Fruit fly (Drosophila melanogaster) whole organism, embryonic: ENCODE measurements around the gene CG44838.
A peak's percentile ranks its signal among the peaks of the same experiment; 100 is the strongest.

Experiments
- Asciz ChIP-seq: fragments of 200-800 bp; sonication (Bioruptor generic); optimal IDR thresholded peaks from 2 replicates; lab custom pipeline; 2017; ENCODE audit warnings: missing biosample characterization, mild to moderate bottlenecking, missing genetic modification characterization, missing genetic modification reagents
- Atf3 ChIP-seq: fragments of 200-800 bp; sonication (Bioruptor generic); optimal IDR thresholded peaks from 3 replicates; lab custom pipeline; 2016; ENCODE audit warnings: missing biosample characterization, missing genetic modification characterization
- CG10209 ChIP-seq: fragments of 200-800 bp; sonication (Bioruptor generic); optimal IDR thresholded peaks from 3 replicates; lab custom pipeline; 2017; ENCODE audit warnings: missing biosample characterization, mild to moderate bottlenecking, missing genetic modification characterization, missing genetic modification reagents
- CG11456 ChIP-seq: fragments of 200-800 bp; sonication (Bioruptor generic); IDR thresholded peaks from 3 replicates; pipeline ENCODE4 v1.3.6; 2022; ENCODE audit warnings: missing biosample characterization, missing genetic modification characterization
- CG12071 ChIP-seq: fragments of 200-800 bp; sonication (Bioruptor generic); optimal IDR thresholded peaks from 3 replicates; lab custom pipeline; 2018; ENCODE audit warnings: missing biosample characterization, mild to moderate bottlenecking, missing genetic modification characterization
- CG13775 ChIP-seq: fragments of 200-800 bp; sonication (Bioruptor generic); optimal IDR thresholded peaks from 3 replicates; lab custom pipeline; 2017; ENCODE audit warnings: missing biosample characterization, mild to moderate bottlenecking, missing genetic modification characterization
- CG13894 ChIP-seq: fragments of 200-800 bp; sonication (Bioruptor generic); optimal IDR thresholded peaks from 3 replicates; lab custom pipeline; 2018; ENCODE audit warnings: missing biosample characterization, mild to moderate bottlenecking, missing genetic modification characterization, moderate library complexity
- CG15269 ChIP-seq: fragments of 200-800 bp; sonication (Bioruptor generic); optimal IDR thresholded peaks from 2 replicates; lab custom pipeline; 2018; ENCODE audit warnings: missing biosample characterization, mild to moderate bottlenecking, missing genetic modification characterization, moderate library complexity
- CG16779 ChIP-seq: fragments of 200-800 bp; sonication (Bioruptor generic); IDR thresholded peaks from 2 replicates; pipeline ENCODE4 v1.3.6; 2022; ENCODE audit warnings: missing biosample characterization, missing genetic modification characterization
- CG2202 ChIP-seq: fragments of 200-800 bp; sonication (Bioruptor generic); optimal IDR thresholded peaks from 2 replicates; lab custom pipeline; 2018; ENCODE audit warnings: missing biosample characterization, mild to moderate bottlenecking, missing genetic modification characterization
- CG42726 ChIP-seq: fragments of 200-800 bp; sonication (Bioruptor generic); IDR thresholded peaks from 2 replicates; pipeline ENCODE4 v1.3.6; 2022; ENCODE audit warnings: missing biosample characterization, missing genetic modification characterization; ENCODE audit not compliant: partially characterized antibody
- CG4360 ChIP-seq: fragments of 200-800 bp; sonication (Bioruptor generic); IDR thresholded peaks from 2 replicates; pipeline ENCODE4 v1.3.6; 2022; ENCODE audit warnings: missing biosample characterization, missing genetic modification characterization
- CG8281 ChIP-seq: fragments of 200-800 bp; sonication (Bioruptor generic); optimal IDR thresholded peaks from 2 replicates; lab custom pipeline; 2018; ENCODE audit warnings: missing biosample characterization, mild to moderate bottlenecking, missing genetic modification characterization, moderate library complexity
- CG8478 ChIP-seq: fragments of >200 bp; optimal IDR thresholded peaks from 2 replicates; lab custom pipeline; 2018
- Deaf1 ChIP-seq: fragments of 200-800 bp; optimal IDR thresholded peaks from 3 replicates; lab custom pipeline; 2019; ENCODE audit warnings: missing biosample characterization, mild to moderate bottlenecking, missing genetic modification characterization, moderate library complexity
- Dfd ChIP-seq, 2 experiments: fragments of >200 bp; optimal IDR thresholded peaks; 2 replicates each; lab custom pipeline; 2017; ENCODE audit warnings: missing biosample characterization in 2 of 2, missing genetic modification characterization in 2 of 2
- Dp ChIP-seq: fragments of 200-800 bp; sonication (Bioruptor generic); optimal IDR thresholded peaks from 2 replicates; lab custom pipeline; 2018; ENCODE audit warnings: missing biosample characterization, mild to moderate bottlenecking, missing genetic modification characterization, moderate library complexity
- E2f2 ChIP-seq: fragments of 200-800 bp; sonication (Bioruptor generic); IDR thresholded peaks from 2 replicates; pipeline ENCODE4 v1.3.6; 2022; ENCODE audit warnings: missing biosample characterization, missing genetic modification characterization
- Ets65A ChIP-seq: fragments of 200-800 bp; sonication (Bioruptor generic); peaks from one replicate; lab custom pipeline; 2016; ENCODE audit warnings: missing biosample characterization, missing genetic modification characterization
- Hand ChIP-seq: fragments of 200-800 bp; sonication (Bioruptor generic); optimal IDR thresholded peaks from 2 replicates; lab custom pipeline; 2017; ENCODE audit warnings: mild to moderate bottlenecking, missing biosample characterization, missing genetic modification reagents, missing genetic modification characterization
- Hr51 ChIP-seq, 2 experiments: fragments of 200-800 bp; sonication (Bioruptor generic); optimal IDR thresholded peaks; 2 replicates in 1 of 2; 3 replicates in 1 of 2; lab custom pipeline; 2016 to 2018; ENCODE audit warnings: missing biosample characterization in 2 of 2, missing genetic modification characterization in 2 of 2, mild to moderate bottlenecking in 1 of 2, moderate library complexity in 1 of 2
- Kr ChIP-seq: fragments of 200-800 bp; sonication (Bioruptor generic); optimal IDR thresholded peaks from 2 replicates; lab custom pipeline; 2017; ENCODE audit warnings: missing biosample characterization, mild to moderate bottlenecking, missing genetic modification characterization
- MBD-R2 ChIP-seq: fragments of 200-800 bp; sonication (Bioruptor generic); IDR thresholded peaks from 2 replicates; pipeline ENCODE4 v1.3.6; 2022; ENCODE audit warnings: missing biosample characterization, missing genetic modification characterization
- MESR4 ChIP-seq: fragments of 200-800 bp; sonication (Bioruptor generic); optimal IDR thresholded peaks from 2 replicates; lab custom pipeline; 2018; ENCODE audit warnings: missing biosample characterization, mild to moderate bottlenecking, missing genetic modification characterization, moderate library complexity
- Med ChIP-seq: fragments of 200-800 bp; sonication (Bioruptor generic); peaks from one replicate; lab custom pipeline; 2016; ENCODE audit warnings: missing biosample characterization, missing genetic modification characterization, mild to moderate bottlenecking, inconsistent platforms, moderate library complexity
- Myb ChIP-seq: fragments of 200-800 bp; sonication (Bioruptor generic); optimal IDR thresholded peaks from 2 replicates; lab custom pipeline; 2016; ENCODE audit warnings: missing biosample characterization, missing genetic modification characterization
- NC2α ChIP-seq: fragments of 200-800 bp; sonication (Bioruptor generic); optimal IDR thresholded peaks from 2 replicates; lab custom pipeline; 2016; ENCODE audit warnings: missing biosample characterization, missing genetic modification characterization
- Pdp1 ChIP-seq, 2 experiments: fragments of 200-800 bp; sonication (Bioruptor generic); optimal IDR thresholded peaks; 3 replicates each; lab custom pipeline; 2016; ENCODE audit warnings: missing biosample characterization in 2 of 2, missing genetic modification characterization in 2 of 2, mild to moderate bottlenecking in 1 of 2, moderate library complexity in 1 of 2
- Six4 ChIP-seq: fragments of 200-800 bp; sonication (Bioruptor generic); optimal IDR thresholded peaks from 2 replicates; lab custom pipeline; 2016; ENCODE audit warnings: missing biosample characterization, missing genetic modification characterization
- abd-A ChIP-seq: fragments of 200-800 bp; sonication (Bioruptor generic); optimal IDR thresholded peaks from 3 replicates; lab custom pipeline; 2019; ENCODE audit warnings: missing biosample characterization, mild to moderate bottlenecking, missing genetic modification characterization, moderate library complexity
- ash1 ChIP-seq: fragments of 200-800 bp; sonication (Bioruptor generic); optimal IDR thresholded peaks from 2 replicates; lab custom pipeline; 2018; ENCODE audit warnings: missing biosample characterization, mild to moderate bottlenecking, missing genetic modification characterization
- az2 ChIP-seq: fragments of 200-800 bp; sonication (Bioruptor generic); optimal IDR thresholded peaks from 3 replicates; lab custom pipeline; 2016; ENCODE audit warnings: missing biosample characterization, missing genetic modification characterization
- cg ChIP-seq: fragments of 200-800 bp; sonication (Bioruptor generic); optimal IDR thresholded peaks from 3 replicates; lab custom pipeline; 2019; ENCODE audit warnings: missing biosample characterization, mild to moderate bottlenecking, missing genetic modification characterization, moderate library complexity
- chinmo ChIP-seq: fragments of 200-800 bp; sonication (Bioruptor generic); IDR thresholded peaks from 4 replicates; pipeline ENCODE4 v1.3.6; 2022; ENCODE audit warnings: missing biosample characterization, missing genetic modification characterization; ENCODE audit not compliant: partially characterized antibody
- gcm ChIP-seq: fragments of 200-800 bp; sonication (Bioruptor generic); optimal IDR thresholded peaks from 2 replicates; lab custom pipeline; 2019; ENCODE audit warnings: missing biosample characterization, mild to moderate bottlenecking, missing genetic modification characterization, moderate library complexity
- grau ChIP-seq: fragments of 200-800 bp; optimal IDR thresholded peaks from 3 replicates; lab custom pipeline; 2019; ENCODE audit warnings: missing biosample characterization, mild to moderate bottlenecking, missing genetic modification characterization, moderate library complexity
- hth ChIP-seq: fragments of >200 bp; optimal IDR thresholded peaks from 2 replicates; lab custom pipeline; 2017; ENCODE audit warnings: inconsistent platforms
- pho ChIP-seq: fragments of 200-800 bp; sonication (Bioruptor generic); optimal IDR thresholded peaks from 2 replicates; lab custom pipeline; 2016; ENCODE audit warnings: missing biosample characterization, missing genetic modification characterization
- rib ChIP-seq: fragments of 200-800 bp; sonication (Bioruptor generic); IDR thresholded peaks from 2 replicates; pipeline ENCODE4 v1.3.6; 2022; ENCODE audit warnings: missing biosample characterization, missing genetic modification characterization
- slbo ChIP-seq: fragments of 200-800 bp; sonication (Bioruptor generic); IDR thresholded peaks from 2 replicates; pipeline ENCODE4 v1.3.6; 2022; ENCODE audit warnings: missing biosample characterization, missing genetic modification characterization
- trh ChIP-seq: fragments of 200-800 bp; sonication (Bioruptor generic); optimal IDR thresholded peaks from 2 replicates; lab custom pipeline; 2016; ENCODE audit warnings: missing biosample characterization, missing genetic modification characterization
- twi ChIP-seq: fragments of 200-800 bp; optimal IDR thresholded peaks from 2 replicates; lab custom pipeline; 2019; ENCODE audit warnings: missing biosample characterization, mild to moderate bottlenecking, missing genetic modification characterization, moderate library complexity
- unc-4 ChIP-seq: fragments of 200-800 bp; sonication (Bioruptor generic); IDR thresholded peaks from 2 replicates; pipeline ENCODE4 v1.3.6; 2022; ENCODE audit warnings: missing biosample characterization, missing genetic modification characterization; ENCODE audit not compliant: partially characterized antibody
- wek ChIP-seq: fragments of 200-800 bp; sonication (Bioruptor generic); optimal IDR thresholded peaks from 3 replicates; lab custom pipeline; 2018; ENCODE audit warnings: missing biosample characterization, mild to moderate bottlenecking, missing genetic modification characterization, moderate library complexity

CG44838 gene

dm6 chr3L:9468261-9468890 lies 7.5 kb downstream of the CG44838 start (continued):
- TF ChIP-seq twi: no peak
- peak; percentile 30 for TF ChIP-seq CG15269 (tag; lab: Kevin White, UChicago)
- TF ChIP-seq az2 (GFP tag; lab: Kevin White, UChicago): no peak
- no peak for TF ChIP-seq rib
- no peak for TF ChIP-seq CG2202
- TF ChIP-seq ash1 (GFP tag; lab: Kevin White, UChicago): no peak
- no peak for TF ChIP-seq NC2α (GFP tag; lab: Kevin White, UChicago)
- no peak for TF ChIP-seq E2f2
- TF ChIP-seq wek (GFP tag; lab: Kevin White, UChicago): no peak
- TF ChIP-seq Pdp1 (GFP tag; optimal IDR thresholded peaks at IDR 0.05; lab: Kevin White, UChicago): no peak
- TF ChIP-seq unc-4 (GFP tag; lab: Robert Waterston, UW): no peak
- no peak for TF ChIP-seq gcm (GFP tag; lab: Kevin White, UChicago)

dm6 chr3L:9469079-9469478 lies 8.2 kb downstream of the CG44838 start:
- TF ChIP-seq Dp (GFP tag; lab: Kevin White, UChicago) (no peak), CG13894 (tag; lab: Kevin White, UChicago) (peak; percentile 19), cg (peak; percentile 59), pho (GFP tag; lab: Kevin White, UChicago) (no peak), Hand (GFP tag; lab: Kevin White, UChicago) (no peak), Kr (GFP tag; lab: Kevin White, UChicago) (peak; percentile 32), abd-A (peak; percentile 83), MESR4 (no peak), chinmo (GFP tag; lab: Robert Waterston, UW) (0 out of 4 replicates have a peak, but pooled peaks have one; percentile 38), Deaf1 (tag; lab: Kevin White, UChicago) (peak; percentile 19)

dm6 chr3L:9471151-9471903 lies 10.5 kb downstream of the CG44838 start:
- no peak for TF ChIP-seq Myb (GFP tag; lab: Kevin White, UChicago)
- TF ChIP-seq Med (GFP tag; lab: Kevin White, UChicago): peak; percentile 53
- no peak for TF ChIP-seq trh (GFP tag; lab: Kevin White, UChicago)
- peak; percentile 93 for TF ChIP-seq Ets65A
- TF ChIP-seq CG4360 (GFP tag; lab: Robert Waterston, UW): peak; percentile 25; the same call in 1 of the 2 replicates
- TF ChIP-seq CG8478 (lab: Kevin White, UChicago): peak; percentile 66
- no peak for TF ChIP-seq gcm (GFP tag; lab: Kevin White, UChicago)
- peak; percentile 83 for TF ChIP-seq CG13775 (GFP tag; lab: Kevin White, UChicago)
- TF ChIP-seq MBD-R2 (GFP tag; lab: Robert Waterston, UW): no peak
- peak in 1 of 2 experiments; percentile 90 for TF ChIP-seq Dfd (GFP tag; optimal IDR thresholded peaks at IDR 0.05; lab: Kevin White, UChicago)

dm6 chr3L:9476829-9477228 lies 16.0 kb downstream of the CG44838 start, which contains the start of the genes Uch-L5 and Jarid2:
Uch-L5 (minus strand) TSS chr3L:9476965.
Jarid2 (plus strand) TSS chr3L:9477038.
- no peak for TF ChIP-seq CG16779 (GFP tag; lab: Robert Waterston, UW)
- TF ChIP-seq Atf3 (GFP tag; lab: Kevin White, UChicago): peak; percentile 21
- peak; percentile 15 for TF ChIP-seq CG10209
- TF ChIP-seq Asciz (GFP tag; lab: Kevin White, UChicago): no peak
- no peak for TF ChIP-seq hth (lab: Kevin White, UChicago)
- peak; percentile 25 for TF ChIP-seq twi
- TF ChIP-seq Hr51 (GFP tag; optimal IDR thresholded peaks at IDR 0.05; lab: Kevin White, UChicago): peak in 1 of 2 experiments; percentile 30
- TF ChIP-seq slbo (GFP tag; lab: Robert Waterston, UW): peak; percentile 68
- 0 out of 2 replicates have a peak, but pooled peaks have one; percentile 17 for TF ChIP-seq unc-4 (GFP tag; lab: Robert Waterston, UW)
- peak; percentile 67 for TF ChIP-seq CG42726 (GFP tag; lab: Robert Waterston, UW)
- peak; percentile 43 for TF ChIP-seq grau
- TF ChIP-seq CG12071 (GFP tag; lab: Kevin White, UChicago): no peak
- TF ChIP-seq CG11456: peak; percentile 70; the same call in 2 of the 3 replicates
- TF ChIP-seq Six4: no peak
- TF ChIP-seq CG8281 (tag; lab: Kevin White, UChicago): no peak
